Fruit fly (Drosophila melanogaster): ENCODE measurements around the gene CG3040.
A peak's percentile ranks its signal among the peaks of the same experiment; 100 is the strongest.

Gene CG3040

DNA sequence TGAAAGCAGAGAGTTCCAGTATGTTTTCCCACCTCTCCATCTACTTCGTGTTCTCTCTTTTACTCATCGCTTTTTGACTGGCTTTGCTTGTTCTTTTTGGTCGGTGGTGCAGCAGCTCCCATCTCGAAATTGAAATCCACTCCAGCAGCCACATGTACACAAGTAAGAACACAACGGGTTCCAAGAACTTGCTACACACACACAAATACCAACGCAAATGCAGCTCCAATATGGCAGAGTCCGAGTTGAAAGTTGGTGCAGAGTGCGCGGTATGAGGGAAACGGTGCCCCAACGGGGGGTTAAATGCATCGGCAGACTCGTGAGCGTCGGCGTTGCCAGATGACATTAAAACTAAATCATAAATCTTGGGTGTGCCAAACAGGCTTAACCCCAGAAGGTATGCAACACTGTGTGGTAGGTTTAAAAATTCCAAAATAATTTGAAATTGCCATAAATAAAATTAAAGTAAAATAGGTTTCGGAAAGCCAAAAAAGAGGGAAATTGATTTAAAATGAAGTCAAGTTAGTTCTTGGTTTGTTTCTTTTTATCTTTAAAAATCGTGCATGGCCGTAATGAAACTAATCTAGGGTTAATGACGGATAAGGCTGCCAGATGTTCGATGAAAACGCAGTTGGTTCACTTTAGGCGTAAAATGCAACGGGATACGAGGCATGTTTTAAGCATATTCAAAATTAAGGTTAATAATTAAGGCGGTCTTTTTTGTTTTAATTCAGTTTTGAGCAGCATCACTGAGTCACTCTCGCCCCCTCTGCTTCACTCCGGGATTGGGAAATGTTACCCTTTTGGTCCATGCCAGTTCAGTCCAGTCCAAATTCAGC, 24.7 kb upstream of the CG3040 start:
- TF ChIP-seq Eip93F (GFP tag; optimal IDR thresholded peaks at IDR 0.05) = peak; percentile 28
- TF ChIP-seq svp (GFP tag) = peak; percentile 93
- TF ChIP-seq fkh (GFP tag; optimal IDR thresholded peaks at IDR 0.05) = no peak
- TF ChIP-seq Smox (GFP tag; optimal IDR thresholded peaks at IDR 0.05) = peak; percentile 92
- peak; percentile 81 for TF ChIP-seq spab (GFP tag; optimal IDR thresholded peaks at IDR 0.05)
- TF ChIP-seq CG6163 (GFP tag; IDR thresholded peaks at IDR 0.05) = peak; percentile 83
- peak; percentile 79 for TF ChIP-seq CG8119 (GFP tag; IDR thresholded peaks at IDR 0.05)
- peak; percentile 88 for TF ChIP-seq acj6 (GFP tag; optimal IDR thresholded peaks at IDR 0.05)
- peak; percentile 91 for TF ChIP-seq topi (GFP tag; optimal IDR thresholded peaks at IDR 0.05)
- TF ChIP-seq ss (GFP tag; optimal IDR thresholded peaks at IDR 0.05) = peak; percentile 43 to 79
- TF ChIP-seq CG9139 (GFP tag; optimal IDR thresholded peaks at IDR 0.05) = peak; percentile 38
- peak; percentile 72 for TF ChIP-seq dac (GFP tag; optimal IDR thresholded peaks at IDR 0.05)
- TF ChIP-seq Ets96B (tag; optimal IDR thresholded peaks at IDR 0.05) = peak; percentile 90
- peak; percentile 88 for TF ChIP-seq CG32006 (GFP tag; optimal IDR thresholded peaks at IDR 0.05)
- peak; percentile 46 for TF ChIP-seq Lpt (GFP tag; optimal IDR thresholded peaks at IDR 0.05)
- TF ChIP-seq CG6854 (GFP tag; optimal IDR thresholded peaks at IDR 0.05) = peak; percentile 5
- peak; percentile 76 for TF ChIP-seq Eip75B (GFP tag; optimal IDR thresholded peaks at IDR 0.05)
- peak; percentile 55 for TF ChIP-seq CG16779 (tag; optimal IDR thresholded peaks at IDR 0.05)
- peak; percentile 91 for TF ChIP-seq CG3032 (tag; optimal IDR thresholded peaks at IDR 0.05)
- peak; percentile 85 for TF ChIP-seq CG31627 (GFP tag; optimal IDR thresholded peaks at IDR 0.05)
- TF ChIP-seq Hr39 (GFP tag; optimal IDR thresholded peaks at IDR 0.05) = peak; percentile 89
- peak; percentile 74 for TF ChIP-seq Hr4 (GFP tag; optimal IDR thresholded peaks at IDR 0.05)
- TF ChIP-seq esn (GFP tag; optimal IDR thresholded peaks at IDR 0.05) = peak; percentile 87
- TF ChIP-seq CG10669 (GFP tag; optimal IDR thresholded peaks at IDR 0.05) = peak; percentile 89
- TF ChIP-seq CG11762 (GFP tag; optimal IDR thresholded peaks at IDR 0.05; ENCODE audit: insufficient read depth) = peak; percentile 81
- peak; percentile 21 for TF ChIP-seq fd85E (GFP tag; optimal IDR thresholded peaks at IDR 0.05)
- peak; percentile 54 for TF ChIP-seq CG6276 (GFP tag; optimal IDR thresholded peaks at IDR 0.05)
- TF ChIP-seq Sox15 (GFP tag; optimal IDR thresholded peaks at IDR 0.05) = peak; percentile 84
- TF ChIP-seq CG7368 (GFP tag; optimal IDR thresholded peaks at IDR 0.05) = peak; percentile 69
- peak; percentile 87 for TF ChIP-seq achi (GFP tag; optimal IDR thresholded peaks at IDR 0.05)
- peak; percentile 74 for TF ChIP-seq CG4318 (GFP tag; optimal IDR thresholded peaks at IDR 0.05)
- peak; percentile 77 for TF ChIP-seq Sox102F (GFP tag; optimal IDR thresholded peaks at IDR 0.05)
- peak; percentile 71 for TF ChIP-seq Gug (GFP tag; IDR thresholded peaks at IDR 0.05)
- peak; percentile 96 for TF ChIP-seq Eip78C (GFP tag)
- TF ChIP-seq CG6792 (GFP tag; optimal IDR thresholded peaks at IDR 0.05) = peak; percentile 84
- TF ChIP-seq CG6808 (GFP tag; optimal IDR thresholded peaks at IDR 0.05) = peak; percentile 82
- peak; percentile 82 for TF ChIP-seq dsx (GFP tag; optimal IDR thresholded peaks at IDR 0.05; ENCODE audit: poor library complexity, severe bottlenecking)
- TF ChIP-seq eg (GFP tag; IDR thresholded peaks at IDR 0.05) = peak; percentile 77
- peak; percentile 86 for TF ChIP-seq net (GFP tag; optimal IDR thresholded peaks at IDR 0.05)
- TF ChIP-seq CG8632 (GFP tag; optimal IDR thresholded peaks at IDR 0.05) = peak; percentile 78
- peak; percentile 88 for TF ChIP-seq CG10631 (GFP tag; optimal IDR thresholded peaks at IDR 0.05)
- peak; percentile 90 for TF ChIP-seq OdsH (GFP tag; optimal IDR thresholded peaks at IDR 0.05)
- TF ChIP-seq fd59A (GFP tag; optimal IDR thresholded peaks at IDR 0.05) = peak; percentile 88
- peak; percentile 18 for TF ChIP-seq vri (GFP tag; optimal IDR thresholded peaks at IDR 0.05)
- TF ChIP-seq lz (GFP tag; optimal IDR thresholded peaks at IDR 0.05) = peak; percentile 88
- TF ChIP-seq pdm3 (GFP tag; optimal IDR thresholded peaks at IDR 0.05) = peak; percentile 90
- peak; percentile 56; the same call in 1 of the 2 replicates for TF ChIP-seq CG11294 (GFP tag; IDR thresholded peaks at IDR 0.05)
- peak; percentile 89 for TF ChIP-seq CG15336 (GFP tag; IDR thresholded peaks at IDR 0.05)
- peak; percentile 86 for TF ChIP-seq Ets21C (GFP tag; optimal IDR thresholded peaks at IDR 0.05)
- peak; percentile 82 for TF ChIP-seq CG34406 (GFP tag; optimal IDR thresholded peaks at IDR 0.05)

Data from whole organism, prepupa.